Worm (Caenorhabditis elegans) whole organism, L4 larva: Measurements from ENCODE around the gene frpr-16.

Experiments used
- D1046.2 ChIP-seq: fragments of 200-800 bp; sonication (Bioruptor generic); IDR thresholded peaks from 2 replicates; pipeline ENCODE4 v1.3.6; 2022; ENCODE audit warnings: missing genetic modification characterization, missing compliant biosample characterization
- R02D3.7 ChIP-seq: fragments of 150-350 bp; sonication (generic microtip); optimal IDR thresholded peaks from 3 replicates; lab custom pipeline; 2014; ENCODE audit warnings: missing biosample characterization, missing genetic modification characterization
- Y105C5A.15 ChIP-seq: fragments of 200-800 bp; sonication (Bioruptor generic); IDR thresholded peaks from 2 replicates; pipeline ENCODE4 v1.3.6; 2022; ENCODE audit warnings: missing genetic modification characterization, missing compliant biosample characterization
- ama-1 ChIP-seq: fragments of 150-350 bp; optimal IDR thresholded peaks from 2 replicates; lab custom pipeline; 2014; ENCODE audit warnings: inconsistent platforms, mixed read lengths
- arid-1 ChIP-seq: fragments of 200-800 bp; sonication (Bioruptor generic); conservative IDR thresholded peaks from 2 replicates; pipeline ENCODE4 v1.3.6; 2022; ENCODE audit warnings: missing genetic modification reagents, missing genetic modification characterization, missing compliant biosample characterization
- attf-4 ChIP-seq: sonication (generic microtip); optimal IDR thresholded peaks from 3 replicates; lab custom pipeline; 2017; ENCODE audit warnings: missing biosample characterization, missing genetic modification characterization
- ceh-20 ChIP-seq: fragments of 200-800 bp; sonication (Bioruptor generic); IDR thresholded peaks from 2 replicates; pipeline ENCODE4 v1.3.6; 2022; ENCODE audit warnings: missing genetic modification reagents, missing genetic modification characterization, missing compliant biosample characterization
- ceh-28 ChIP-seq: fragments of 150-350 bp; optimal IDR thresholded peaks from 2 replicates; lab custom pipeline; 2014; ENCODE audit warnings: missing biosample characterization, missing genetic modification reagents, missing genetic modification characterization
- ceh-44 ChIP-seq: fragments of 200-800 bp; sonication (Bioruptor generic); IDR thresholded peaks from 2 replicates; pipeline ENCODE4 v1.3.6; 2022; ENCODE audit warnings: missing genetic modification reagents, missing genetic modification characterization, missing compliant biosample characterization
- daf-16 ChIP-seq, 3 experiments: sonication (generic microtip); optimal IDR thresholded peaks; 2 replicates each; lab custom pipeline; 2016 to 2017; ENCODE audit warnings: missing genetic modification characterization in 3 of 3, missing genetic modification reagents in 3 of 3, mild to moderate bottlenecking in 2 of 3, missing compliant biosample characterization in 2 of 3, missing biosample characterization in 1 of 3, moderate library complexity in 1 of 3
- daf-8 ChIP-seq: fragments of 200-800 bp; sonication (Bioruptor generic); IDR thresholded peaks from 2 replicates; pipeline ENCODE4 v1.3.6; 2022; ENCODE audit warnings: missing genetic modification characterization, missing compliant biosample characterization
- dmd-6 ChIP-seq: fragments of 200-800 bp; sonication (Bioruptor generic); IDR thresholded peaks from 2 replicates; pipeline ENCODE4 v1.3.6; 2022; ENCODE audit warnings: missing genetic modification reagents, missing genetic modification characterization, missing compliant biosample characterization
- dmd-8 ChIP-seq: fragments of 200-800 bp; sonication (Bioruptor generic); IDR thresholded peaks from 2 replicates; pipeline ENCODE4 v1.3.6; 2022; ENCODE audit warnings: missing genetic modification characterization, missing compliant biosample characterization
- dve-1 ChIP-seq: sonication (generic microtip); optimal IDR thresholded peaks from 2 replicates; lab custom pipeline; 2017; ENCODE audit warnings: antibody characterized with exemption, mild to moderate bottlenecking, missing genetic modification characterization, missing compliant biosample characterization; ENCODE audit not compliant: insufficient read depth
- egl-43 ChIP-seq: fragments of 200-800 bp; sonication (Bioruptor generic); IDR thresholded peaks from 2 replicates; pipeline ENCODE4 v1.3.6; 2022; ENCODE audit warnings: missing genetic modification reagents, missing genetic modification characterization, missing compliant biosample characterization
- fos-1 ChIP-seq: fragments of 150-350 bp; optimal IDR thresholded peaks from 2 replicates; lab custom pipeline; 2014; ENCODE audit warnings: missing biosample characterization, missing genetic modification characterization
- hif-1 ChIP-seq, 2 experiments: sonication (generic microtip); optimal IDR thresholded peaks; 2 replicates each; lab custom pipeline; 2016 to 2017; ENCODE audit warnings: missing compliant biosample characterization in 2 of 2, missing genetic modification characterization in 2 of 2, missing genetic modification reagents in 2 of 2, missing genotype in 2 of 2, mild to moderate bottlenecking in 1 of 2
- hlh-11 ChIP-seq: fragments of 200-800 bp; sonication (Bioruptor generic); optimal IDR thresholded peaks from 2 replicates; lab custom pipeline; 2018; ENCODE audit warnings: mild to moderate bottlenecking, missing genetic modification characterization, missing compliant biosample characterization
- hlh-30 ChIP-seq: sonication (generic microtip); optimal IDR thresholded peaks from 2 replicates; lab custom pipeline; 2017; ENCODE audit warnings: antibody characterized with exemption, mild to moderate bottlenecking, missing genetic modification characterization, missing compliant biosample characterization; ENCODE audit not compliant: insufficient read depth
- jun-1 ChIP-seq: fragments of 150-350 bp; optimal IDR thresholded peaks from 2 replicates; lab custom pipeline; 2014; ENCODE audit warnings: missing biosample characterization, missing genetic modification reagents, missing genetic modification characterization
- lin-13 ChIP-seq: fragments of 150-350 bp; optimal IDR thresholded peaks from 2 replicates; lab custom pipeline; 2014; ENCODE audit warnings: missing biosample characterization, missing genetic modification reagents, missing genetic modification characterization
- lin-39 ChIP-seq: fragments of 150-350 bp; optimal IDR thresholded peaks from 2 replicates; lab custom pipeline; 2014; ENCODE audit warnings: missing biosample characterization, missing genetic modification reagents, missing genetic modification characterization
- mep-1 ChIP-seq: fragments of 150-350 bp; sonication (generic microtip); optimal IDR thresholded peaks from 3 replicates; lab custom pipeline; 2014; ENCODE audit warnings: missing biosample characterization, missing genetic modification characterization
- nhr-102 ChIP-seq: sonication (generic microtip); optimal IDR thresholded peaks from 2 replicates; lab custom pipeline; 2016; ENCODE audit warnings: mild to moderate bottlenecking, missing genetic modification characterization, moderate library complexity, missing compliant biosample characterization
- nhr-11 ChIP-seq: fragments of 150-350 bp; optimal IDR thresholded peaks from 2 replicates; lab custom pipeline; 2014; ENCODE audit warnings: missing biosample characterization, missing genetic modification characterization
- nhr-111 ChIP-seq: fragments of 200-800 bp; sonication (Bioruptor generic); optimal IDR thresholded peaks from 2 replicates; lab custom pipeline; 2018; ENCODE audit warnings: mild to moderate bottlenecking, missing genetic modification characterization, missing compliant biosample characterization
- nhr-28 ChIP-seq: fragments of 150-350 bp; optimal IDR thresholded peaks from 2 replicates; lab custom pipeline; 2014; ENCODE audit warnings: missing biosample characterization, missing genetic modification characterization
- pha-4 ChIP-seq, 2 experiments: fragments of 150-350 bp in 1 of 2; fragments of 200-800 bp in 1 of 2; sonication (Bioruptor generic) in 1 of 2; IDR thresholded peaks in 1 of 2; optimal IDR thresholded peaks in 1 of 2; 2 replicates each; pipeline versions ENCODE4 v1.3.6 to Lab custom; 2014 to 2022; ENCODE audit warnings: missing genetic modification characterization in 2 of 2, missing genetic modification reagents in 2 of 2, missing biosample characterization in 1 of 2, missing compliant biosample characterization in 1 of 2
- php-3 ChIP-seq: fragments of 200-800 bp; sonication (Bioruptor generic); IDR thresholded peaks from 2 replicates; pipeline ENCODE4 v1.3.6; 2022; ENCODE audit warnings: missing genetic modification reagents, missing genetic modification characterization, missing compliant biosample characterization
- pqm-1 ChIP-seq: sonication (generic microtip); optimal IDR thresholded peaks from 2 replicates; lab custom pipeline; 2017; ENCODE audit warnings: missing biosample characterization, missing genetic modification characterization
- rbr-2 ChIP-seq: sonication (generic microtip); optimal IDR thresholded peaks from 2 replicates; lab custom pipeline; 2016; ENCODE audit warnings: missing genotype, missing genetic modification characterization, missing compliant biosample characterization
- set-16 ChIP-seq: fragments of 200-800 bp; sonication (Bioruptor generic); IDR thresholded peaks from 2 replicates; pipeline ENCODE4 v1.3.6; 2022; ENCODE audit warnings: missing genetic modification reagents, missing genetic modification characterization, missing compliant biosample characterization
- spr-1 ChIP-seq: sonication (generic microtip); optimal IDR thresholded peaks from 2 replicates; lab custom pipeline; 2016; ENCODE audit warnings: mild to moderate bottlenecking, missing genetic modification characterization, missing compliant biosample characterization
- tra-1 ChIP-seq: fragments of 200-800 bp; sonication (Bioruptor generic); IDR thresholded peaks from 2 replicates; pipeline ENCODE4 v1.3.6; 2022; ENCODE audit warnings: missing genetic modification reagents, missing genetic modification characterization, missing compliant biosample characterization
- unc-39 ChIP-seq: sonication (generic microtip); optimal IDR thresholded peaks from 2 replicates; lab custom pipeline; 2017; ENCODE audit warnings: missing biosample characterization, missing genetic modification characterization
- vab-7 ChIP-seq: fragments of 200-800 bp; sonication (Bioruptor generic); IDR thresholded peaks from 2 replicates; pipeline ENCODE4 v1.3.6; 2022; ENCODE audit warnings: missing genetic modification reagents, missing genetic modification characterization, missing compliant biosample characterization
- zfp-2 ChIP-seq: sonication (generic microtip); optimal IDR thresholded peaks from 2 replicates; lab custom pipeline; 2016; ENCODE audit warnings: mild to moderate bottlenecking, missing genetic modification characterization, missing compliant biosample characterization
- ztf-7 ChIP-seq: fragments of 150-350 bp; optimal IDR thresholded peaks from 2 replicates; lab custom pipeline; 2014; ENCODE audit warnings: missing biosample characterization, missing genetic modification characterization

The frpr-16 gene

DNA sequence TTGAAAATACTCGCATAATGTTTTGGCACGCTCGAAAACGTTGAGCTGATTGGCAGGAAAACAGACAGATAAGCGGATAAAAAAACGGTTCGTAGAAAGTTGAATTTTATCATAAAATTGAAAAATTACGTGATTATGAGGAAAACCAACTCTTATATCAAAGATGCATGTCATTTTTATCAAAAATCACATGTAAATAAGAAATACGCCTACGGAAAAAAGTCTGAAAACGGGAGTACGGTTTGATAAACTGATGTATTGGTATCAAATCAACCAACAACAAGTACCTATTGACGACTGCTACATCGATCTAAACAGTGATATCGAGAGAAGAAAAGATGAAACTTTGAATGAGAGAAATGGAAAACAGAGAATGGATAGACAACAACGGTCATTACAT, 5.4 kb downstream of the frpr-16 start:
- TF ChIP-seq hif-1 (tag; optimal IDR thresholded peaks at IDR 0.05; lab: Kevin White, UChicago) = peak in 1 of 2 experiments; percentile 63
- TF ChIP-seq hlh-11 = peak; percentile 64
- TF ChIP-seq nhr-28 (tag; lab: Kevin White, UChicago) = peak; percentile 32
- peak; percentile 69 for TF ChIP-seq dmd-6
- TF ChIP-seq pqm-1 = peak; percentile 46
- TF ChIP-seq nhr-102 (tag; lab: Kevin White, UChicago) = peak; percentile 7
- TF ChIP-seq tra-1 (GFP tag; lab: Robert Waterston, UW) = 0 out of 2 replicates have a peak, but pooled peaks have one; percentile 34
- TF ChIP-seq lin-39 = no peak
- TF ChIP-seq php-3 (GFP tag; lab: Robert Waterston, UW) = 0 out of 2 replicates have a peak, but pooled peaks have one; percentile 25
- no peak for TF ChIP-seq ceh-44
- no peak for TF ChIP-seq nhr-111
- peak; percentile 59 for TF ChIP-seq dve-1 (tag; lab: Kevin White, UChicago)
- no peak for TF ChIP-seq daf-16 (GFP tag; optimal IDR thresholded peaks at IDR 0.05; lab: Kevin White, UChicago)
- peak; percentile 99 for TF ChIP-seq daf-16 (tag; optimal IDR thresholded peaks at IDR 0.05; lab: Kevin White, UChicago)

DNA sequence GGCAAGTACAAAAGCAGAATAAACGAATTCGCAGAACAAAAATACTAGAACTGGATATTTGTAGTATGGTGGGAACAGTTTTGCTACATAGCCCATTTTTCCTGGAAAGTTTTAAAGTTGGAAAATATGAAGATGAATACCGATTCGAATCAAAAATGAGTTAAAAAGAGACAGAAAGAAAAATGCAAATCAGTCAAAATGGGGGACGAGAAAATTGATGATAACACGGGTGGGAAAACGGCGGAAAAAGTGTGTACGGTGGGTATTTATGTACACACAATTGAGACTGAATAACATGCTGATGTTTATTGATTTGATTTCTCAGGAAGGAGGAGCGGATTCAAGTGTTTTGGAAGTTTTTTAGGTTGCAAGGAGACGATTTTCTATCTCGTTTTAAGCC, 6.1 kb downstream of the frpr-16 start, which contains the start of gene R12C12.9:
Gene R12C12.9 (minus strand): TSS at position 101 of the 400 bp plus-strand sequence.
- TF ChIP-seq ztf-7 = no peak
- TF ChIP-seq daf-16 (GFP tag; optimal IDR thresholded peaks at IDR 0.05; lab: Kevin White, UChicago) = no peak
- TF ChIP-seq daf-16 (tag; optimal IDR thresholded peaks at IDR 0.05; lab: Kevin White, UChicago) = peak; percentile 83
- TF ChIP-seq rbr-2 (tag; lab: Kevin White, UChicago) = no peak
- TF ChIP-seq nhr-11 = no peak
- TF ChIP-seq nhr-111 = no peak
- TF ChIP-seq jun-1 (tag; lab: Kevin White, UChicago) = no peak
- TF ChIP-seq pqm-1 = peak; percentile 43
- no peak for TF ChIP-seq R02D3.7 (tag; lab: Kevin White, UChicago)
- no peak for TF ChIP-seq dve-1 (tag; lab: Kevin White, UChicago)
- no peak for TF ChIP-seq attf-4 (tag; lab: Kevin White, UChicago)
- TF ChIP-seq egl-43 (GFP tag; lab: Robert Waterston, UW) = no peak

DNA sequence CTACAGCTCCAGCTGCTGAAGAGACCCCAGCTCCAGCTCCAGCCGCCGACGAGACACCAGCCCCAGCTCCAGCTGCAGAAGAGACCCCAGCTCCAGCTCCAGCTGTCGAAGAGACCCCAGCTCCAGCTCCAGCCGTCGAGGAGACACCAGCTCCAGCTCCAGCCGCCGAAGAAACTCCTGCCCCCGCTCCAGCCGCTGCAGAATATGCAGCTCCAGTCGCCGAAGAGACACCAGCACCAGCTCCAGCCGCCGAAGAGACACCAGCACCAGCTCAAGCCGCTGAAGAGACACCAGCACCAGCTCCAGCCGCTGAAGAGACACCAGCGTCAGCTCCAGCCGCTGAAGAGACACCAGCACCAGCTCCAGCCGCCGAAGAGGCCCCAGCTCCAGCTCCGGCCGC, 8.4 kb downstream of the frpr-16 start:
- TF ChIP-seq fos-1 (tag; lab: Kevin White, UChicago) (no peak), pha-4 (GFP tag; IDR thresholded peaks at IDR 0.05; lab: Robert Waterston, UW) (peak; percentile 86; the same call in 1 of the 2 replicates), pha-4 (tag; optimal IDR thresholded peaks at IDR 0.05; lab: Kevin White, UChicago) (no peak), set-16 (GFP tag; lab: Robert Waterston, UW) (peak; percentile 98)

DNA sequence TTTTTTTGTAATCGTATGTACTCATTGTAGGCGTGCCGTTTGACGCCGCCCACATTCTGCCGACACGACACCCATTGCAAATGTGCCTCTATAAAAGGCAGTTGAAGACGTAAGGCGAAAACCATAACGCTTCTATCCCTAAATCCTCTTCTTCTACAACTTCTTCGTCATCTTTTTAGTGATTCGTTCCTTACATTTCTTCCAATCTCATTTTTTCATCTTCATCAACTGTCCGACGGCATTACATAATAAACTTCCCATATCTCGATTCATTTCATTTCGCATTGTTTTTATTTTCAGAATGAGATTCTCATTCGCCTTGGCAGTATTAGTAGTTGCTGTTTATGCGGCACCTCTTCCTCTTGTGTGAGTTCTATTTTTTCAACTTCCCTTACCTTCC, 10.7 kb downstream of the frpr-16 start, which contains the start of gene ZK84.1:
Gene ZK84.1 (plus strand): TSS at position 301 of the 400 bp plus-strand sequence.
- TF ChIP-seq vab-7 (GFP tag; lab: Robert Waterston, UW) = no peak
- TF ChIP-seq ceh-28 (tag; lab: Kevin White, UChicago) = no peak
- TF ChIP-seq jun-1 (tag; lab: Kevin White, UChicago) = no peak
- TF ChIP-seq hlh-30 (tag; lab: Kevin White, UChicago) = no peak
- TF ChIP-seq ama-1 = no peak
- TF ChIP-seq dmd-8 (GFP tag; lab: Robert Waterston, UW) = no peak
- TF ChIP-seq zfp-2 (tag; lab: Kevin White, UChicago) = no peak
- TF ChIP-seq lin-13 (GFP tag; lab: Kevin White, UChicago) = no peak
- no peak for TF ChIP-seq egl-43 (GFP tag; lab: Robert Waterston, UW)
- TF ChIP-seq mep-1 (tag; lab: Kevin White, UChicago) = no peak
- no peak for TF ChIP-seq spr-1 (tag; lab: Kevin White, UChicago)
- TF ChIP-seq pqm-1 = no peak
- TF ChIP-seq, all 104 proteins: peak for 0

DNA sequence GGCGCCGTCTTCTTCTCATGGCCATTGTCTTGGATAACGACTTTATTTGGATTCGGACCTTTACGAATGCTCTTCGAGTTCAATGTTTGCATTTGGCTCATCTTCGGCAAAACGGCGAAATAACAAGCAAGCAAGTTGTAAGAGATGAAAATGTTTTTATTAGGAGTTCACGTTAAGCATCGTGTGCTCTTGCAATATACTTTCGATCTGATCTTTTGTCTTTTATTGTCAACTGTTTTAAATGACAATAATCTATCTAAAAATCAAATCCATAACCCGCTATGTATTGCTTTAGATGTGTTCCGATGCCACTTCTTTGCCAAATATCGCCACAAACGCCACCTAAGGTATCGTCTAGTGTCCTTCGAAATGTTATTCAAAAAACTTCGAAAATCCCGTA, 14.6 kb downstream of the frpr-16 start, which contains the start of gene ZK84.5:
Gene ZK84.5 (minus strand): TSS at position 101 of the 400 bp plus-strand sequence.
- no peak for TF ChIP-seq daf-8
- TF ChIP-seq unc-39 = no peak
- TF ChIP-seq vab-7 (GFP tag; lab: Robert Waterston, UW) = no peak
- TF ChIP-seq hif-1 (tag; optimal IDR thresholded peaks at IDR 0.05; lab: Kevin White, UChicago) = no peak
- no peak for TF ChIP-seq arid-1 (GFP tag; lab: Robert Waterston, UW)
- TF ChIP-seq lin-39 = no peak
- TF ChIP-seq ceh-20 (GFP tag; lab: Robert Waterston, UW) = no peak
- TF ChIP-seq egl-43 (GFP tag; lab: Robert Waterston, UW) = no peak
- no peak for TF ChIP-seq Y105C5A.15 (GFP tag; lab: Robert Waterston, UW)
- TF ChIP-seq D1046.2 (GFP tag; lab: Robert Waterston, UW) = no peak
